Worm (Caenorhabditis elegans): ENCODE results near the gene dyrb-1.

Gene dyrb-1

ce11 chrII:9059010-9059409 lies 47.9 kb downstream of the dyrb-1 start:
- TF ChIP-seq pqm-1 (tag; optimal IDR thresholded peaks at IDR 0.05) (no peak), ceh-28 (tag; optimal IDR thresholded peaks at IDR 0.05) (no peak), ama-1 (optimal IDR thresholded peaks at IDR 0.05) (no peak), unc-39 (tag; optimal IDR thresholded peaks at IDR 0.05) (no peak), R02D3.7 (tag; optimal IDR thresholded peaks at IDR 0.05) (no peak), nhr-237 (tag; optimal IDR thresholded peaks at IDR 0.05) (no peak), mml-1 (tag; optimal IDR thresholded peaks at IDR 0.05) (no peak), nhr-12 (tag; optimal IDR thresholded peaks at IDR 0.05) (no peak), ztf-4 (tag; optimal IDR thresholded peaks at IDR 0.05) (no peak), fkh-10 (GFP tag; optimal IDR thresholded peaks at IDR 0.05) (no peak), lsy-12 (tag; optimal IDR thresholded peaks at IDR 0.05) (no peak), lin-15B (tag; optimal IDR thresholded peaks at IDR 0.05) (no peak), egl-27 (tag; optimal IDR thresholded peaks at IDR 0.05) (no peak)

DNA sequence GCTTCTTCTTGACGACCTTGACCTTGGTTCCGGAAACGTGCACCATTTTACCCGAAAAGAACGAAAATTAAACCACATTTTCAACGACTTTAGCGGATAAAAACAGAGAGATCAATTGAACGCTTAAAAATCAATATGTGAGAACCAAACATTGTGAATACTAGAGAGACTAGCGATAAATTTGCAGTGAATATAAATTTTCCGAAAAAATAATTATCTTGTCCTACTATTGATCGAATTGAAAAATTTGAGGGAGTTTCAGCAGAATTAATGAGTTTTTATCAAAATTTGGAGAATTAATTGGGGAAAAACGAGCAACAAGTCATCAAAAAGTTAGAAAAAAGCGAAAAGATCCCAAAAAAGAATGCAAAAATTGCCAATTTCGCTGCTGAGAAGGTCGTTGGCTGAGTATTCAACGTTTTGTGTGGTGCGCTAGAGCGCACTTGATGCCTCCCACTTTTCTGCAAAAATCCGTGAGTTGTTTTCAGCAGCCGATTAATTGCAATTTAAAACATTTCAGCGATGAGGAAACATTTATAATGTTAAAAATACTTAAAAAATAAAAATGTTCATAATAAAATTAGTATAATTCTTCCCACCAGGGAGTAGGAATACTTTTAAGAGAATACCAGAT lies 49.8 kb downstream of the dyrb-1 start, which contains the start of gene rpl-32:
rpl-32 (minus strand) TSS at position 51 of the 634 bp plus-strand sequence.
- TF ChIP-seq nhr-25 (tag; optimal IDR thresholded peaks at IDR 0.05) (peak; percentile 89), mml-1 (tag; optimal IDR thresholded peaks at IDR 0.05) (no peak), hmg-11 (tag; optimal IDR thresholded peaks at IDR 0.05) (peak; percentile 35), fkh-2 (tag; optimal IDR thresholded peaks at IDR 0.05) (no peak), pqm-1 (tag; optimal IDR thresholded peaks at IDR 0.05) (peak; percentile 51), ama-1 (optimal IDR thresholded peaks at IDR 0.05) (peak; percentile 53), nfya-1 (tag; optimal IDR thresholded peaks at IDR 0.05; ENCODE audit: insufficient read depth) (peak; percentile 91), jun-1 (tag; optimal IDR thresholded peaks at IDR 0.05) (peak; percentile 71), zag-1 (tag; optimal IDR thresholded peaks at IDR 0.05) (no peak), snpc-4 (tag; optimal IDR thresholded peaks at IDR 0.05) (peak; percentile 65), nhr-237 (tag; optimal IDR thresholded peaks at IDR 0.05) (no peak), skn-1 (tag; optimal IDR thresholded peaks at IDR 0.05) (peak; percentile 16), egl-5 (tag; optimal IDR thresholded peaks at IDR 0.05) (peak; percentile 68), nhr-67 (tag; optimal IDR thresholded peaks at IDR 0.05) (no peak), aly-2 (tag; optimal IDR thresholded peaks at IDR 0.05) (no peak), nhr-12 (tag; optimal IDR thresholded peaks at IDR 0.05) (no peak), elt-2 (tag; optimal IDR thresholded peaks at IDR 0.05) (peak; percentile 44), nhr-43 (tag; optimal IDR thresholded peaks at IDR 0.05; ENCODE audit: poor library complexity, severe bottlenecking) (peak; percentile 46), pha-4 (tag; optimal IDR thresholded peaks at IDR 0.05) (peak; percentile 94), nhr-23 (tag; optimal IDR thresholded peaks at IDR 0.05) (peak; percentile 90), tbx-2 (tag; optimal IDR thresholded peaks at IDR 0.05) (peak; percentile 10), fkh-10 (GFP tag; optimal IDR thresholded peaks at IDR 0.05) (no peak), ztf-4 (tag; optimal IDR thresholded peaks at IDR 0.05) (no peak), R02D3.7 (tag; optimal IDR thresholded peaks at IDR 0.05) (peak; percentile 30), lin-15B (tag; optimal IDR thresholded peaks at IDR 0.05) (peak; percentile 90), nhr-11 (tag; optimal IDR thresholded peaks at IDR 0.05) (peak; percentile 14), lin-39 (tag; optimal IDR thresholded peaks at IDR 0.05) (peak; percentile 87), eor-1 (tag; optimal IDR thresholded peaks at IDR 0.05) (no peak), elt-3 (tag; optimal IDR thresholded peaks at IDR 0.05) (no peak), ztf-11 (tag; optimal IDR thresholded peaks at IDR 0.05) (no peak), unc-62 (GFP tag; optimal IDR thresholded peaks at IDR 0.05) (no peak)
